Fruit fly (Drosophila melanogaster) ovary, adult (tissue): ENCODE results near the gene Ack.
A peak's percentile ranks its signal among the peaks of the same experiment; 100 is the strongest.

Experiments used
- CG17801 ChIP-seq: fragments of 200-800 bp; optimal IDR thresholded peaks from 2 replicates; lab custom pipeline; 2019; ENCODE audit warnings: missing biosample characterization, mild to moderate bottlenecking, missing genetic modification characterization, moderate library complexity; ENCODE audit not compliant: partially characterized antibody

Ack gene

dm6 chr3L:4087281-4087680 lies 20.7 kb upstream of the Ack start, which contains the start of gene CG14989:
Gene CG14989, plus strand, starts transcription at chr3L:4087581.
- no peak for TF ChIP-seq CG17801

DNA sequence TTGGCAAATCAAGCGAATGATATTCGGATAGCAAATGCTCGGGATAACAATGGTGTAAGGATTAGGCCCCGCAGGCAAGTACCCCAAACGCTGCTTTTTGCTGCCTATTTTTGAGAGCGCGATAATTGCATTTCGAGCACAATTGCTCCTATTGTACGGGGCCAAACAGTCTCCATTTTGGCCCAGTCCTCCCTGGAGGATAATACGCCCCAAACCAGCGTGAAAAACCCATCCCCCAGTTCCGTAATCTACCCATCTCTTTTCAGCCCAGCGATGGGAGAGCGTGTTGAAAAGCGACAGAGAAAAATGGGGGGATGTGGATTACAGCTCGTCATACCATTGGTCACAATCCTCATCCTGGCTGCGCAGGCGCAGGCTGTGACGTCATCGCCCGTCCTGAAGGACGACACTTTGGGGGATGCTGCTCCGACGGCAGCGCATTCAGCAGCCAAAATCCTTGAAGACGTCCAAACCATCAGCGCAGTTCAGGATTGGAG lies 19.2 kb upstream of the Ack start, which contains the start of gene Gad1:
Gad1 (minus strand) TSS at position 51 of the 497 bp plus-strand sequence.
- TF ChIP-seq CG17801, result no peak

dm6 chr3L:4092705-4093257 lies 15.2 kb upstream of the Ack start, which contains the start of gene CG14990:
Gene CG14990, plus strand, starts transcription at chr3L:4093207.
- no peak for TF ChIP-seq CG17801

- TF ChIP-seq CG17801, result no peak
Observed at dm6 chr3L:4096546-4096945, 11.4 kb upstream of the Ack start.

- TF ChIP-seq CG17801, result no peak
Observed at dm6 chr3L:4099194-4099593, 8.8 kb upstream of the Ack start.

dm6 chr3L:4102496-4103257 lies 5.3 kb upstream of the Ack start, which contains the start of gene CG14995:
Gene CG14995, minus strand, starts transcription at chr3L:4103256.
- TF ChIP-seq CG17801, result peak; percentile 72

dm6 chr3L:4103258-4104247 lies 4.4 kb upstream of the Ack start, which contains the start of gene Fit1:
Gene Fit1, plus strand, starts transcription at chr3L:4103564.
- peak; percentile 35 for TF ChIP-seq CG17801

- no peak for TF ChIP-seq CG17801
Observed at dm6 chr3L:4107120-4107519, 866 bp upstream of the Ack start.

DNA sequence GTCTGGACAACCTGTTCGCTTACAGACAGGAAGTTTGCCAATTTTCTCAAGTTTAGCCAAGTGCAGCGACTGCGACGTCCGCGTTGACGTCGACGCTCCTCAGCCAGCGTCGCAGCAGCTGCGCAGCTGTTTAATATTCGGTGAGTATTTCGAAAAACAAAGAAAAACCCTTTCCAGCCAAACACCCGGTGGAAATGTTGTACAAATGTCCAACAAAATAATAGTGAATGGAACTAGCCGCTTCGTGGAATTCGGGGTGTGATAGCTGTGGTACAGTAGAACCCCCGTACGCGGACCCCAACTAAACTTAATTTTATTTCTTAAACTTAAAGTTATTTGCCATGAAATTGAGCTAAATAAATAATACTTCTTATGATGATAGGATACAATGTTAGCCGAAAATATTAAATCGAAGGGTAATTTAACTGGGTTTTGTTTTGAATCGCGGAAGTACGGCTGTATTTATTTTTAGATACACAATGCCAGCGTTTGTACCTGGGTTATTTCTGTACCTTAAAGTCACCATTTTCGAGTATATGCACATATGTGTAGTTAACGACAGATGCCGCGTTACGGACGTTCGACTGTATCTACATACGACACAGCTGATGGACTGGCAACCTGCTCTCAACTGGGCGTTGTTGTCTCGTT lies 983 bp downstream of the Ack start:
- peak; percentile 22 for TF ChIP-seq CG17801

- TF ChIP-seq CG17801, result no peak
Observed at dm6 chr3L:4110212-4110611, 2.2 kb downstream of the Ack start.

- no peak for TF ChIP-seq CG17801
Observed at dm6 chr3L:4113998-4114397, 6.0 kb downstream of the Ack start.

dm6 chr3L:4115107-4115506 lies 7.1 kb downstream of the Ack start:
- TF ChIP-seq CG17801, result no peak

DNA sequence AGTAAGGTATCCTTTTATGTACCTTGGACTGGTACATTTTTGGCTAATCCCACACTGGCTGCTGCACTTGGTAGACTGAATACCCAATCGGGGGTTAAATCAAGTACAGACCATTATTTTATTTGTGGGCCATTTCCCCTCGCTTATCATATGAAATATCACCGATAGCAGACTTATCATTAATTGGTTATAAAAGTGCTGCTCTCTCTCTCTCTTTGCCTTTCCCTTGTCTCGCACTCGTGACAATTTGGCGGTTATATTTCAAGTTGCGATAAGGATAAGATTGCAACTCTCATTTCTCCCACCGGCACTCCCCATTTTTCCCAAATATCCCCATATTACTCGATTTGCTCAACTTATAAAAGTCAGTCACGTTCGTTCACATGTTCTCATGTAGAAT lies 7.7 kb downstream of the Ack start:
- TF ChIP-seq CG17801, result no peak

DNA sequence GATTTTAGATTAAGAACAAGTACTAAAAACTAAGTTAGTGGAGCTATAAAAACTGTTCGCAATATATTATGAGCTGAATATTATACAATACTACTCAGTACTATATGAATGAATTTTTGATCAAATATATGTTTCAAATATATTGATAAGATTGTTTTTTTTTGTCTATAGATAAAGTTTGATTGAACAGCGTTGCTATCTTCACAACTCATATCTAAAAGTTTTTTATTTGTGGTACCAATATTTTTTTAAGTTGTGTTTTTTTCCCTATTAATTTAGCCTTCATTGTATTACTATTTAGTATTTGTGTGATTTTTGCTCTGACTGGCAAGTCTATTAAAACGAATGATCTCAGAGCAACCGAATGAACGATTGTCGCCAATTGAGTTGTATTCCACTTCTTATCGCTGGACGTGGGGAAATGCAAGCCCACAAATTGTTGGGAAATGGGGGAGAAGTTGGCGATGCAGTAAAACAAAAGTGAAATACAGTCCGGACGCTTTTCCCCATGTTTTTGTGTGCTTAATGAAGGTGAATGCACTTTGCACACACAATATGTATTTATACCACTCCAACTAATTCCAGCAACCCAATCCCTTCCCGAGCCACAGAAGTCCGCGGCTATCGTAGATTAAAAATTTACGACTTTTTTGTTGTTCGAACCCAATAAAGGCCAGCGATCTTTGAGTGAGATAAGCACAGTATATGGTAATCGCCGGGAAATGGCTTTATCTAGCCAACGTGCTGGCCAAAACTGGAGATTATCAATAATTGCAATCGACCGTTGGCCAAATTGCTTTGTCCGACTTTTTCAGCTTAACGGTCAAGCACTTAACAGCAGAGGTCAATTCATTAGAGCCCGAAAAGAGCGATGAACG lies 8.7 kb downstream of the Ack start:
- peak; percentile 45 for TF ChIP-seq CG17801

- no peak for TF ChIP-seq CG17801
Observed at dm6 chr3L:4117493-4117892, 9.5 kb downstream of the Ack start.
